Worm (Caenorhabditis elegans) whole organism, L3 larva: ENCODE measurements around the gene irld-30.
A peak's percentile ranks its signal among the peaks of the same experiment; 100 is the strongest.
"Not testable (repeated sequence)": the region's sequence is repeated elsewhere in the genome, so short reads cannot be mapped to it uniquely, and the experiment has no call there.

Experiments used
- ZK546.5 ChIP-seq: sonication (generic microtip); optimal IDR thresholded peaks from 2 replicates; lab custom pipeline; 2017; ENCODE audit warnings: missing biosample characterization, missing genetic modification characterization
- aly-2 ChIP-seq: fragments of 150-350 bp; optimal IDR thresholded peaks from 2 replicates; lab custom pipeline; 2014; ENCODE audit warnings: missing biosample characterization, missing genetic modification characterization
- ceh-28 ChIP-seq: fragments of 150-350 bp; optimal IDR thresholded peaks from 2 replicates; lab custom pipeline; 2014; ENCODE audit warnings: missing biosample characterization, missing genetic modification reagents, missing genetic modification characterization
- ceh-82 ChIP-seq: fragments of 150-350 bp; optimal IDR thresholded peaks from 2 replicates; lab custom pipeline; 2014; ENCODE audit warnings: missing biosample characterization, missing genetic modification characterization
- ceh-9 ChIP-seq: sonication (generic microtip); optimal IDR thresholded peaks from 2 replicates; lab custom pipeline; 2018; ENCODE audit warnings: missing biosample characterization, missing genetic modification characterization
- egl-27 ChIP-seq: sonication (generic microtip); optimal IDR thresholded peaks from 4 replicates; lab custom pipeline; 2017; ENCODE audit warnings: missing biosample characterization, missing genetic modification reagents, missing genetic modification characterization
- egl-5 ChIP-seq: fragments of 150-350 bp; optimal IDR thresholded peaks from 2 replicates; lab custom pipeline; 2017; ENCODE audit warnings: missing biosample characterization, missing genetic modification reagents, missing genetic modification characterization, inconsistent platforms
- elt-1 ChIP-seq: fragments of 150-350 bp; optimal IDR thresholded peaks from 2 replicates; lab custom pipeline; 2014; ENCODE audit warnings: missing biosample characterization, missing genetic modification characterization
- elt-2 ChIP-seq: sonication (generic microtip); optimal IDR thresholded peaks from 2 replicates; lab custom pipeline; 2016; ENCODE audit warnings: missing genetic modification reagents, mild to moderate bottlenecking, missing genetic modification characterization, missing compliant biosample characterization
- elt-3 ChIP-seq, 3 experiments: fragments of 150-350 bp in 1 of 3; sonication (generic microtip) in 2 of 3; optimal IDR thresholded peaks; 2 replicates in 2 of 3; 4 replicates in 1 of 3; lab custom pipeline; 2014 to 2017; ENCODE audit warnings: missing biosample characterization in 3 of 3, missing genetic modification characterization in 3 of 3
- fkh-2 ChIP-seq: fragments of 150-350 bp; optimal IDR thresholded peaks from 2 replicates; lab custom pipeline; 2014; ENCODE audit warnings: missing biosample characterization, missing genetic modification reagents, missing genetic modification characterization
- fos-1 ChIP-seq: fragments of 150-350 bp; optimal IDR thresholded peaks from 2 replicates; lab custom pipeline; 2014; ENCODE audit warnings: missing biosample characterization, missing genetic modification characterization
- hmg-11 ChIP-seq: sonication (generic microtip); optimal IDR thresholded peaks from 2 replicates; lab custom pipeline; 2016; ENCODE audit warnings: missing genetic modification characterization, missing compliant biosample characterization
- jun-1 ChIP-seq: fragments of 150-350 bp; optimal IDR thresholded peaks from 2 replicates; lab custom pipeline; 2014; ENCODE audit warnings: missing biosample characterization, missing genetic modification reagents, missing genetic modification characterization
- lin-15B ChIP-seq: fragments of 150-350 bp; optimal IDR thresholded peaks from 2 replicates; lab custom pipeline; 2014; ENCODE audit warnings: missing biosample characterization, missing genetic modification characterization
- lin-39 ChIP-seq: fragments of 150-350 bp; optimal IDR thresholded peaks from 2 replicates; lab custom pipeline; 2018; ENCODE audit warnings: missing biosample characterization, missing genetic modification reagents, missing genetic modification characterization
- lsy-12 ChIP-seq: sonication (generic microtip); optimal IDR thresholded peaks from 2 replicates; lab custom pipeline; 2016; ENCODE audit warnings: mild to moderate bottlenecking, missing genetic modification characterization, missing compliant biosample characterization
- mml-1 ChIP-seq: fragments of 150-350 bp; sonication (generic microtip); optimal IDR thresholded peaks from 3 replicates; lab custom pipeline; 2014; ENCODE audit warnings: missing biosample characterization, missing genetic modification characterization
- nfya-1 ChIP-seq: sonication (generic microtip); optimal IDR thresholded peaks from 2 replicates; lab custom pipeline; 2017; ENCODE audit warnings: missing genetic modification characterization, mild to moderate bottlenecking, missing compliant biosample characterization, antibody characterized with exemption, moderate library complexity; ENCODE audit not compliant: insufficient read depth
- nhr-11 ChIP-seq: fragments of 150-350 bp; optimal IDR thresholded peaks from 2 replicates; lab custom pipeline; 2014; ENCODE audit warnings: missing biosample characterization, missing genetic modification characterization
- nhr-12 ChIP-seq: fragments of 150-350 bp; optimal IDR thresholded peaks from 2 replicates; lab custom pipeline; 2014; ENCODE audit warnings: missing biosample characterization, missing genetic modification characterization
- nhr-23 ChIP-seq: fragments of 150-350 bp; optimal IDR thresholded peaks from 2 replicates; lab custom pipeline; 2014; ENCODE audit warnings: missing biosample characterization, missing genetic modification reagents, missing genetic modification characterization
- nhr-237 ChIP-seq: fragments of 150-350 bp; optimal IDR thresholded peaks from 2 replicates; lab custom pipeline; 2014; ENCODE audit warnings: missing biosample characterization, missing genetic modification characterization
- nhr-25 ChIP-seq: sonication (generic microtip); optimal IDR thresholded peaks from 2 replicates; lab custom pipeline; 2017; ENCODE audit warnings: missing biosample characterization, missing genetic modification characterization
- nhr-28 ChIP-seq: fragments of 150-350 bp; optimal IDR thresholded peaks from 2 replicates; lab custom pipeline; 2014; ENCODE audit warnings: missing biosample characterization, missing genetic modification characterization
- nhr-43 ChIP-seq: sonication (generic microtip); optimal IDR thresholded peaks from 2 replicates; lab custom pipeline; 2016; ENCODE audit warnings: mild to moderate bottlenecking, missing genetic modification characterization, missing compliant biosample characterization; ENCODE audit not compliant: poor library complexity, severe bottlenecking
- nhr-76 ChIP-seq: fragments of 150-350 bp; sonication (generic microtip); optimal IDR thresholded peaks from 5 replicates; lab custom pipeline; 2014; ENCODE audit warnings: missing biosample characterization, missing genetic modification characterization
- nhr-77 ChIP-seq: fragments of 150-350 bp; optimal IDR thresholded peaks from 2 replicates; lab custom pipeline; 2014; ENCODE audit warnings: missing biosample characterization, missing genetic modification characterization
- pha-4 ChIP-seq: fragments of 150-350 bp; optimal IDR thresholded peaks from 2 replicates; lab custom pipeline; 2014; ENCODE audit warnings: missing biosample characterization, missing genetic modification reagents, missing genetic modification characterization
- pqm-1 ChIP-seq: fragments of 150-350 bp; optimal IDR thresholded peaks from 2 replicates; lab custom pipeline; 2017; ENCODE audit warnings: missing biosample characterization, missing genetic modification characterization, inconsistent platforms
- sea-2 ChIP-seq: fragments of 150-350 bp; sonication (generic microtip); optimal IDR thresholded peaks from 4 replicates; lab custom pipeline; 2014; ENCODE audit warnings: missing biosample characterization, missing genetic modification reagents, missing genetic modification characterization
- skn-1 ChIP-seq: fragments of 150-350 bp; optimal IDR thresholded peaks from 2 replicates; lab custom pipeline; 2014; ENCODE audit warnings: missing biosample characterization, missing genetic modification characterization
- zag-1 ChIP-seq: fragments of 150-350 bp; optimal IDR thresholded peaks from 2 replicates; lab custom pipeline; 2014; ENCODE audit warnings: missing biosample characterization, missing genetic modification characterization
- ztf-11 ChIP-seq: fragments of 150-350 bp; optimal IDR thresholded peaks from 2 replicates; lab custom pipeline; 2014; ENCODE audit warnings: missing biosample characterization, missing genetic modification characterization
- ztf-4 ChIP-seq: fragments of 150-350 bp; optimal IDR thresholded peaks from 2 replicates; lab custom pipeline; 2014; ENCODE audit warnings: missing biosample characterization, missing genetic modification characterization

Gene irld-30

ce11 chrV:2331616-2332015 lies 9.6 kb downstream of the irld-30 start, which contains the start of gene irld-32:
Gene irld-32 (plus strand): TSS chrV:2331916.
- TF ChIP-seq ztf-11; nfya-1 (tag; lab: Kevin White, UChicago); nhr-25: not testable (repeated sequence)

DNA sequence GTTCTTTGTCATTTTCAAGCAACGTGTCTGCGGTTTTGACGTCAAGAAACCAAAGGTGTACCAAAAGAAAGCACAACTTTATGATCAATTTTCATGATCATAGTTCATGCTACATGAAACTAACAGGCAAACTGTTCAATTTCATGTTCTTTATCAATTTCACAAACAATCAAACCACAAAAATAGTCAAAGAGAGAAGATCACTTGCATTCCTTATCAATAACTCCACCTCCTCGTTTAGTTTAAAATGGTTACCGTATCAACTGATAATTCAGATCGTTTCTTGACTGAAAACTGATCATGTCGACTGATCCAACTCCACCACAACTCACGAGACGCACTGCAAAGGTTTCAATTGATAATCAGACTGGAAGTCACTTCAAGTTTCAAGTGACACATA lies 11.1 kb downstream of the irld-30 start, which contains the start of gene pud-1.1:
Gene pud-1.1 (plus strand): TSS at position 301 of the 400 bp plus-strand sequence.
- TF ChIP-seq egl-27 (tag; lab: Kevin White, UChicago); ztf-4 (tag; lab: Kevin White, UChicago); nhr-12: not testable (repeated sequence)

DNA sequence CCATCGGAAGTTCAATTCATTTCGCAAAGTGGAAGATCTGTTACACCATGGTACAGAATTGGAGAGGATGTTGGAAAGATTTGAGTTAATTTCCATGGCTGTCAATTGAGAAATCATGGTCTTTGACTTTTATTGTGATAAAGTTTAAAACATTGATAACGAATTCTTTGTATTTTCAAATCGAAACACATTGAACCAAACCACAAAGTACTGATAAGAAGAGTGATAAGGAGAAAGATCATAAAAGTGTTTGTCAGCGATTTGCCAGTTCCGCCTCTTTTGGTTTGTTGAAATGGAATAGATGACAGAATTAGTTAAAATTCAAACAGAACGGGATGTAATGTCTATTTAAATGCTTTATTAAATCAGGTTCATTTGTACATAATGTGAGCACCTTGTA lies 14.1 kb downstream of the irld-30 start:
- TF ChIP-seq jun-1 (tag; lab: Kevin White, UChicago) = peak; percentile 58
- peak; percentile 41 for TF ChIP-seq nfya-1 (tag; lab: Kevin White, UChicago)
- TF ChIP-seq fos-1 (tag; lab: Kevin White, UChicago) = no peak
- TF ChIP-seq elt-3 (tag; optimal IDR thresholded peaks at IDR 0.05; lab: Kevin White, UChicago) = no peak
- no peak for TF ChIP-seq skn-1 (tag; lab: Kevin White, UChicago)
- peak; percentile 99 for TF ChIP-seq pqm-1
- TF ChIP-seq pha-4 (tag; lab: Kevin White, UChicago) = peak; percentile 30
- no peak for TF ChIP-seq lin-39
- no peak for TF ChIP-seq ZK546.5 (tag; lab: Kevin White, UChicago)
- TF ChIP-seq elt-2 (tag; lab: Kevin White, UChicago) = peak; percentile 98

DNA sequence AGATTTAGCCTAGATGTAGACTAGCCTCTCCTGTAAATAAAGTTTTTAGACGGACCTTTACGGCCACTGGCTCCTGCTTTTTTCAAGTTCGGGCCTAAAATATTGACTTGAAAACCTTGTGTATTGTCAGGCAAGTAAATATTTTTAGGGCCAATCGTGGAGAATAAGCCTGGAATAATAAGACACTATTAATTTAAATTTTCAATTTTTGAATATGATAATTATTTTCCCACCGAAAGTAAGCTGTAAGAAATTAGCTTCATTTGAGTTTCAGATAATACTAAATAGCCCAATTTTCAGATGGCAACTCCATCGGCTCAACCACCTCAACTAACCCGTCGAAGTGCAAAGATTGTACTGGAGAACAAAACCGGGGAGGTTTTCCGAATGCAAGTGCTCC lies 14.8 kb downstream of the irld-30 start, which contains the start of gene pud-4:
Gene pud-4 (plus strand): TSS at position 301 of the 400 bp plus-strand sequence.
- no peak for TF ChIP-seq ceh-28 (tag; lab: Kevin White, UChicago)
- TF ChIP-seq nfya-1 (tag; lab: Kevin White, UChicago) = no peak
- TF ChIP-seq nhr-76 = no peak
- no peak for TF ChIP-seq aly-2 (tag; lab: Kevin White, UChicago)
- no peak for TF ChIP-seq ceh-82
- no peak for TF ChIP-seq pqm-1
- TF ChIP-seq fos-1 (tag; lab: Kevin White, UChicago) = no peak
- TF ChIP-seq pha-4 (tag; lab: Kevin White, UChicago) = no peak
- TF ChIP-seq zag-1 (tag; lab: Kevin White, UChicago) = no peak
- no peak for TF ChIP-seq lin-15B
- TF ChIP-seq egl-5 (tag; lab: Kevin White, UChicago) = no peak
- no peak for TF ChIP-seq nhr-77
- TF ChIP-seq mml-1 (tag; lab: Kevin White, UChicago) = no peak
- no peak for TF ChIP-seq egl-27 (tag; lab: Kevin White, UChicago)
- no peak for TF ChIP-seq nhr-11 (tag; lab: Kevin White, UChicago)
- no peak for TF ChIP-seq sea-2 (GFP tag; lab: Kevin White, UChicago)
- no peak for TF ChIP-seq lsy-12 (tag; lab: Kevin White, UChicago)
- TF ChIP-seq nhr-237 = no peak
- no peak for TF ChIP-seq ceh-9 (tag; lab: Kevin White, UChicago)
- TF ChIP-seq, all 47 proteins: peak for 0

DNA sequence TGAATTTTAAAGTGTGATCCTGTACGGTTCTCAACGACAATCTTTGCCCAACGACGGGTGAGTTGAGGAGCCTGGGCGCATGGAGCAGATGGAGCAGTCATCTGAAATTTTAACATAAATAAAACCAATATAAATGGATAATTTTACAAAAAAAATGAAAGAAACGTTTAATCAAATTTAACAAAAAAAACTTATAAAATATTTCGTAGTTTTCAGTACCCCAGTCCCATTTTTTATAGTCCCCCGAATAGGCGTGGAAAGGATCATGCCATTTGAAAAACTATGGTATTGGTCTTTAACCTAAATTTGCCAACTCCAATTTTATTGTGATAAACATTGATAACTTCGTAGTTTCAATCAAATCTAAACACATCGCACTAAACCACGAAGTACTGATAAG lies 16.1 kb downstream of the irld-30 start, which contains the start of gene pud-3:
Gene pud-3 (minus strand): TSS at position 101 of the 400 bp plus-strand sequence.
- no peak for TF ChIP-seq elt-1 (tag; lab: Kevin White, UChicago)
- peak; percentile 41 for TF ChIP-seq pqm-1

DNA sequence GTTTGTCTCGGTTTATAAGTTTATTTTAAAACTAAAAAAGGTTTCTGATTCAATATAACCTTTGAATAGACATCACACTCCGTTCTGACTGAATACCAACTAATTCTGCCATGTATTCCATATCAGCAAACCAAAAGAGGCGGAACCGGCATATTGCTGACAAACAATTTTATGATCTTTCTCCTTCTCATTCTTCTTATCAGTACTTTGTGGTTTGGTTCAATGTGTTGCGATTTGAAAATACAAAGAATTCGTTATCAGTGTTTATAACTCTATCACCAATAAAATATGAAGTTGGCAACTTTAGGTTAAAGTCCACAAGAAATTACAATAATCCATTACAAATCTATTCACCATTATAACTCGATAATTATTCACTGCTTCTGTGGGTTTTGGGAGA lies 16.9 kb downstream of the irld-30 start:
- TF ChIP-seq nhr-23 (tag; lab: Kevin White, UChicago) = no peak
- no peak for TF ChIP-seq nhr-43 (tag; lab: Kevin White, UChicago)
- no peak for TF ChIP-seq mml-1 (tag; lab: Kevin White, UChicago)
- no peak for TF ChIP-seq pha-4 (tag; lab: Kevin White, UChicago)
- no peak for TF ChIP-seq nhr-76
- TF ChIP-seq hmg-11 = no peak
- TF ChIP-seq pqm-1 = peak; percentile 99
- TF ChIP-seq fkh-2 (tag; lab: Kevin White, UChicago) = no peak
- TF ChIP-seq lin-15B = no peak
- TF ChIP-seq elt-2 (tag; lab: Kevin White, UChicago) = peak; percentile 98
- no peak for TF ChIP-seq nhr-11 (tag; lab: Kevin White, UChicago)
- TF ChIP-seq skn-1 (tag; lab: Kevin White, UChicago) = peak; percentile 54
- no peak for TF ChIP-seq jun-1 (tag; lab: Kevin White, UChicago)
- TF ChIP-seq nhr-28 (tag; lab: Kevin White, UChicago) = no peak
